Fruit fly (Drosophila melanogaster): ENCODE data around the gene CG12268.

- no peak for TF ChIP-seq br (GFP tag; optimal IDR thresholded peaks at IDR 0.05)
- no peak for TF ChIP-seq CG32264 (GFP tag; optimal IDR thresholded peaks at IDR 0.05)
- no peak for TF ChIP-seq Rel (GFP tag; optimal IDR thresholded peaks at IDR 0.05)
- TF ChIP-seq Rel (tag; optimal IDR thresholded peaks at IDR 0.05), result no peak
Measured at dm6 chr3R:23910260-23910887, 37.9 kb downstream of the CG12268 start.
